Worm (Caenorhabditis elegans): ENCODE measurements around the gene swt-6.

ce11 chrV:13955370-13956089 lies 1.4 kb downstream of the swt-6 start:
- TF ChIP-seq nhr-77 (tag; optimal IDR thresholded peaks at IDR 0.05) (no peak), nhr-12 (tag; optimal IDR thresholded peaks at IDR 0.05) (no peak), snpc-4 (tag; optimal IDR thresholded peaks at IDR 0.05) (no peak), egl-5 (tag; optimal IDR thresholded peaks at IDR 0.05) (no peak), pha-4 (tag; optimal IDR thresholded peaks at IDR 0.05) (no peak), lin-15B (tag; optimal IDR thresholded peaks at IDR 0.05) (no peak), fkh-10 (GFP tag; optimal IDR thresholded peaks at IDR 0.05) (no peak), ama-1 (optimal IDR thresholded peaks at IDR 0.05) (no peak), nhr-11 (tag; optimal IDR thresholded peaks at IDR 0.05) (no peak)
